Worm (Caenorhabditis elegans): ENCODE measurements around the gene tsn-1.

Gene tsn-1

DNA sequence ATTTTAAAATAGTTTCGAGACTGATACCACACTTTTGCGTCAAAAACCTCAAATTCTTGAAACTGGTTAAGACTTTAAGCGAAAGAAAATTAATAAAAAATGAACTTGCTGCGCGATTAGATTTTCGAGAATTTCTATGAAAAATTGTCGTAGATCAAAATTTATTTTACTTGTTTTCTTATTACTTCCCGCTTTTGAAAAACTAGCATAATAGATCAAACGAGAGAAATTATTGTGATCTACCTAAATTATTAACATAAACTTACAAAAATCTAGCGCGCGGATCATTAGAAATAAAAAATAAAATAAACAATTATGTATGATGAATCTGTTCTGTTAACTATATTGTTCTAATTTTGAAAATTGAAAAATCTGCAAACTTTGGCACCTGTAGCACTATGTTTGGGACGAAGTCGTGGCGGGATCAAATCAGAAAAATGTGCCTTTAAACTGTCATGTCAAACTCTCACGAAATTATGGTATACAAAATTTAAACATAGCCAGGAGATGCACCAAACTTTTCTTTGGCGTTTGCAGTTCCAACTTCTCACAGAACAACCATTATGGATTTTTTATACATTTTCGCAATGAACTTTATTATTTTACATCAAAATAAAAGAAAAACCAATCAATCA is 20.2 kb downstream of the tsn-1 start:
- no peak for TF ChIP-seq dao-5 (tag; optimal IDR thresholded peaks at IDR 0.05)
- TF ChIP-seq him-1 (tag; optimal IDR thresholded peaks at IDR 0.05): no peak
- TF ChIP-seq W03F9.2 (tag; optimal IDR thresholded peaks at IDR 0.05): no peak

ce11 chrII:4727769-4728168 is 21.1 kb downstream of the tsn-1 start, which contains the start of gene ttr-41:
TSS of gene ttr-41 (minus strand) at chrII:4727869.
- TF ChIP-seq W03F9.2 (tag; optimal IDR thresholded peaks at IDR 0.05) (no peak), him-1 (tag; optimal IDR thresholded peaks at IDR 0.05) (no peak), dao-5 (tag; optimal IDR thresholded peaks at IDR 0.05) (no peak)

DNA sequence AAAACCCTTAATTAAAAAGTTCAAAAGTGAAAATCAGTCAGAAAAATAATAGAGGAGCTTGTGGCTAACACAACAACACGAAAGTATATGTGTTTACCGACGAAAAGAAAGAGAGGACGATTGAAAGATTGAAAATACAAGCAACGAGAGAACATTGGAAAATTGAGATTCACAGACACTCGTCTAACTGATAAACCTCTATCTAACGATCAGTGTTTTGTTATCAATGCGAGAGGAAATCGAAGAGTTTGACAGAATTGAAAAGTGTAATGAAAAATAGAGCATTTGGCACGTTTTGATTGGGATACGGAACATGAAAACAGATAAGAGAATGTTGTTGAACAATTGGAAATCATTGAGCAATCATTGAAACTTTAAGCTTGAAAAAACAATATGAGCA is 22.1 kb downstream of the tsn-1 start:
- TF ChIP-seq W03F9.2 (tag; optimal IDR thresholded peaks at IDR 0.05): peak; percentile 29
- TF ChIP-seq dao-5 (tag; optimal IDR thresholded peaks at IDR 0.05): no peak

- TF ChIP-seq him-1 (tag; optimal IDR thresholded peaks at IDR 0.05) (no peak), dao-5 (tag; optimal IDR thresholded peaks at IDR 0.05) (no peak), W03F9.2 (tag; optimal IDR thresholded peaks at IDR 0.05) (no peak)
Observed at ce11 chrII:4729733-4730132, 23.1 kb downstream of the tsn-1 start, which contains the start of gene F41C3.7. TSS of gene F41C3.7 (plus strand) at chrII:4730033.

- TF ChIP-seq him-1 (tag; optimal IDR thresholded peaks at IDR 0.05) (no peak), dao-5 (tag; optimal IDR thresholded peaks at IDR 0.05) (no peak), W03F9.2 (tag; optimal IDR thresholded peaks at IDR 0.05) (no peak)
Observed at ce11 chrII:4733848-4734247, 27.2 kb downstream of the tsn-1 start, which contains the start of gene F41C3.11. TSS of gene F41C3.11 (minus strand) at chrII:4733948.

ce11 chrII:4734477-4734876 is 27.9 kb downstream of the tsn-1 start:
- TF ChIP-seq him-1 (tag; optimal IDR thresholded peaks at IDR 0.05) (no peak), W03F9.2 (tag; optimal IDR thresholded peaks at IDR 0.05) (no peak), dao-5 (tag; optimal IDR thresholded peaks at IDR 0.05) (no peak)

DNA sequence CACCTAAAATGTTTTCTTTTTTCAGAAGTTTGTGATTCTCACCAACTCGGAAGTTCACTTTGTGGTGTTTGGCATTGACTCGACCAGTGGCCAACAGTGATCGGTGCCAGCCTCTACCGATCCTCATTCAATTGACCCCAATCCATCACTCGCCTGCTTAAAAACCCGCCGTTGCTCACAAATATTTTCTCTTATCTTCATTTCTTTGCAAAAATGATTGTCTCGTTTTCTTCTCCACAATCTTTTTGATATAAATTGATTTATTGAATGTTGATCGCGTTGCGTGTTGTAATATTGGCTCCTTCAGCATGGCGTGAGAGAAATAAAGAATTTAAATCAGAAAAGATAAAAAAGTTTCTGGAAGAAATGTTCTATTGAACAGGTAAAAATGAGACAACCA is 30.0 kb downstream of the tsn-1 start:
- no peak for TF ChIP-seq him-1 (tag; optimal IDR thresholded peaks at IDR 0.05)
- no peak for TF ChIP-seq dao-5 (tag; optimal IDR thresholded peaks at IDR 0.05)
- TF ChIP-seq W03F9.2 (tag; optimal IDR thresholded peaks at IDR 0.05): no peak

ce11 chrII:4737348-4737747 is 30.7 kb downstream of the tsn-1 start, which contains the start of gene ctsa-1.1:
TSS of gene ctsa-1.1 (plus strand) at chrII:4737648.
- TF ChIP-seq dao-5 (tag; optimal IDR thresholded peaks at IDR 0.05) (no peak), W03F9.2 (tag; optimal IDR thresholded peaks at IDR 0.05) (no peak), him-1 (tag; optimal IDR thresholded peaks at IDR 0.05) (no peak)

- peak; percentile 86 for TF ChIP-seq W03F9.2 (tag; optimal IDR thresholded peaks at IDR 0.05)
- no peak for TF ChIP-seq dao-5 (tag; optimal IDR thresholded peaks at IDR 0.05)
- peak; percentile 57 for TF ChIP-seq him-1 (tag; optimal IDR thresholded peaks at IDR 0.05)
Observed at ce11 chrII:4739984-4740462, 33.4 kb downstream of the tsn-1 start, which contains the start of gene eas-1. TSS of gene eas-1 (plus strand) at chrII:4740412.

DNA sequence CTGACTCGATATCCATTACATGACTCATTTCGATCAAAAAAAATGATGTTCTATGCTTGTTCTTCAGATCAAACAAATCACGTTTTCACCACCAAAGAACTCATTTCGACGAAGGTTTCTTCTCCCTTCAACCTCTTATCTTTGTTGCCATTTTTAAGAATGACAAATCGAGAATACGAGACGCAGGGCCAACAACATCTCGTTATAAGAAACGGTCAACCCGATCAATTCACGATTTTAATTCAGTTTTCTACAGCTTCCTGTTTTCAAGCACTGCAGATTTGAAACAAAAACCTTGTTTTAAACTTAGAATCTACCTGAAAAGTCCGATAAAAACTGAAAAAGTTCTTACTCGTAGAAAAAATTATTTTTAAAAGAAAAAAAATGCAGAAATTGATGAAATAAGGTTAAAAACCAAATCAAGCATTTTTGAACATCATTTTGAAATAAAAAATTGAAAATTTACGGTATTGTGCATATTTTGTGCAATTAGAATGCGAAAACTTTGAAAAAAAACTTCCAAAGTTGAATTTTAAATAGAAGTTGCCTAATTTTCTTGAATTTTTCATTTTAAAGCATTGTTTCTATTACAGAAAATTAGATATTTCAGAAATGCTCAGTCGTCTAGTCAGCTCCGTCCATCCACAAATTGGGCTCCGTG is 35.0 kb downstream of the tsn-1 start, which contains the start of gene acs-11:
acs-11 (plus strand) TSS at position 611 of the 661 bp plus-strand sequence.
- TF ChIP-seq him-1 (tag; optimal IDR thresholded peaks at IDR 0.05) (no peak), W03F9.2 (tag; optimal IDR thresholded peaks at IDR 0.05) (no peak), dao-5 (tag; optimal IDR thresholded peaks at IDR 0.05) (no peak)

ce11 chrII:4745281-4745680 is 38.7 kb downstream of the tsn-1 start:
- no peak for TF ChIP-seq dao-5 (tag; optimal IDR thresholded peaks at IDR 0.05)
- TF ChIP-seq W03F9.2 (tag; optimal IDR thresholded peaks at IDR 0.05): no peak
- TF ChIP-seq him-1 (tag; optimal IDR thresholded peaks at IDR 0.05): no peak

DNA sequence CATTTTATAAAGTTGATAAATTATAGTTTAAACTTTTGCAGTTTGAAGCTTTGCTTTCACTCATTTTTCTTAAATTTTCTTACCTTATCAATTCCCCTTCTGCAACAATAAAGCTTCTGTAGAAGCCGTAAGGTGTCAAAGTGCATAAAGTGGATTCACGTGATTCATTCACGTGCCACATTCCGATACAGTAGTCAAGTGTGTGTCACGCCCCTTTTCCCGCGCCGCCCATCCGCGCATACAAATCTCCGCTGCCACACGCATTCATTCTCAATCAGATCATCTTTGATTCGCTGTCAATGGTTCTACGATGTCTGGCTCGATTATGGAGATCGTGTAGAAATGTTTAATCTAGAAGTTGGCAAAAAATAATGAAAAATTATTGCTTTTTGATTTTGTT is 40.4 kb downstream of the tsn-1 start:
- TF ChIP-seq dao-5 (tag; optimal IDR thresholded peaks at IDR 0.05) (no peak), him-1 (tag; optimal IDR thresholded peaks at IDR 0.05) (no peak), W03F9.2 (tag; optimal IDR thresholded peaks at IDR 0.05) (no peak)

ce11 chrII:4747697-4748096 is 41.1 kb downstream of the tsn-1 start:
- TF ChIP-seq W03F9.2 (tag; optimal IDR thresholded peaks at IDR 0.05): no peak
- TF ChIP-seq him-1 (tag; optimal IDR thresholded peaks at IDR 0.05): no peak
- no peak for TF ChIP-seq dao-5 (tag; optimal IDR thresholded peaks at IDR 0.05)

DNA sequence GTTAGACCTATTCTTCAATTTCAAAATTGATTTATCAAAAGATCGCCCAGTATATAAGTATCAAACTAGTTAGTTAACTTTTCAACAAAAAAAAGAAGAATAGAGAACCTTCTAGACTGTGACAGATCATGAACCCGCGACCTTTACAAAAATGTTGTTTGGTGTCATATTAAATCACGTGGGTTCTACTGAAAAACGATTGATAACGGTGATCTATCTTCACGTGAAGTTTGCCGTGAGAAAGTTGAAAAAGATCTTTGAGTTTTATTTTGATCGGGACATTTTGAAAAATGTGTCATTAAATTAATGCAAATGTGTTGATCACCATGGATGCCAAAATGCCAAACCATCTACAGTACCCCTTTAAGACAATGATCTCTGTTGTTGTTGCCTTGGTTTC is 41.8 kb downstream of the tsn-1 start:
- TF ChIP-seq him-1 (tag; optimal IDR thresholded peaks at IDR 0.05) (no peak), dao-5 (tag; optimal IDR thresholded peaks at IDR 0.05) (no peak), W03F9.2 (tag; optimal IDR thresholded peaks at IDR 0.05) (no peak)
